Fruit fly (Drosophila melanogaster): ENCODE results near the gene par-6.

The par-6 gene

DNA sequence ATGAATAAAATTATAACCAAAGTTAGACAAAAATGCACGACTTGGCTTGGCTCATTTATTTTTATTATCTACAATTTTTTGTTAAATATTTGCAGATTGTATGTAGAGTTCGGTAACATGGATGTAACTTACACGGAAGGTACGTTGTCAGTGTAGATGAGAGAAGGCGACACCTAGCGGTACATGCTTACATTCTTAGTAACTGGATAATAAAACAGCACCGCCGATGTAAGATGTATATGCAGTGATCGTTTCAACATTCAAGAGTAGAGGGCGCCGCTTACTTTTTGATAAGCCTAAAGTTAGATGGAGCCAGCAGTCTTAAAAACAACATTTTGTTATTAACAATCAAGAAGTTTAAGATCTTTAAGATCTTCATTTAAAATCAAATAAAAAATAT, 48.5 kb downstream of the par-6 start:
- no peak for TF ChIP-seq lola (GFP tag; optimal IDR thresholded peaks at IDR 0.05)
- TF ChIP-seq Hr78 (GFP tag; optimal IDR thresholded peaks at IDR 0.05), result no peak
- TF ChIP-seq rgr (GFP tag; optimal IDR thresholded peaks at IDR 0.05), result peak; percentile 44
- TF ChIP-seq pan (optimal IDR thresholded peaks at IDR 0.05), result no peak
- no peak for TF ChIP-seq dl (GFP tag; optimal IDR thresholded peaks at IDR 0.05; ENCODE audit: insufficient read depth in 1 of 2, partially characterized antibody in 2 of 2)
- TF ChIP-seq Sp1 (GFP tag; optimal IDR thresholded peaks at IDR 0.05), result no peak
- no peak for TF ChIP-seq Rel (GFP tag; optimal IDR thresholded peaks at IDR 0.05)
- TF ChIP-seq Rel (tag; optimal IDR thresholded peaks at IDR 0.05), result no peak
- no peak for TF ChIP-seq GATAd (GFP tag; optimal IDR thresholded peaks at IDR 0.05)
- TF ChIP-seq OdsH (GFP tag; optimal IDR thresholded peaks at IDR 0.05), result peak; percentile 60
- TF ChIP-seq h (GFP tag; optimal IDR thresholded peaks at IDR 0.05), result peak; percentile 43
- peak; percentile 57 for TF ChIP-seq Myc (optimal IDR thresholded peaks at IDR 0.05)
- no peak for TF ChIP-seq woc (GFP tag; optimal IDR thresholded peaks at IDR 0.05)
- no peak for TF ChIP-seq sv (GFP tag; optimal IDR thresholded peaks at IDR 0.05)
- TF ChIP-seq tai (GFP tag; optimal IDR thresholded peaks at IDR 0.05), result no peak
- TF ChIP-seq Dif (GFP tag; optimal IDR thresholded peaks at IDR 0.05; ENCODE audit: partially characterized antibody), result no peak
- TF ChIP-seq foxo (GFP tag; optimal IDR thresholded peaks at IDR 0.05), result peak in 1 of 2 experiments; percentile 56
- no peak for TF ChIP-seq Vsx2 (GFP tag; optimal IDR thresholded peaks at IDR 0.05; ENCODE audit: partially characterized antibody)
- TF ChIP-seq ey (GFP tag; optimal IDR thresholded peaks at IDR 0.05), result peak; percentile 12
- no peak for TF ChIP-seq dsf (GFP tag; optimal IDR thresholded peaks at IDR 0.05; ENCODE audit: borderline replicate concordance)
- peak; percentile 18 for TF ChIP-seq fru (GFP tag; optimal IDR thresholded peaks at IDR 0.05)
- no peak for TF ChIP-seq N (GFP tag; optimal IDR thresholded peaks at IDR 0.05)
- TF ChIP-seq Mio (GFP tag; optimal IDR thresholded peaks at IDR 0.05), result no peak
- TF ChIP-seq brk (GFP tag; optimal IDR thresholded peaks at IDR 0.05), result no peak
- no peak for TF ChIP-seq Hnf4 (GFP tag; optimal IDR thresholded peaks at IDR 0.05)
- TF ChIP-seq CG32264 (GFP tag; optimal IDR thresholded peaks at IDR 0.05), result no peak
- no peak for TF ChIP-seq Dfd (GFP tag; optimal IDR thresholded peaks at IDR 0.05)
- peak; percentile 40 for TF ChIP-seq HLH106 (tag; optimal IDR thresholded peaks at IDR 0.05)
- TF ChIP-seq Abd-B (GFP tag; optimal IDR thresholded peaks at IDR 0.05), result no peak
- TF ChIP-seq Hr83 (GFP tag; optimal IDR thresholded peaks at IDR 0.05; ENCODE audit: poor library complexity, severe bottlenecking), result peak; percentile 14
- no peak for TF ChIP-seq CG9705 (GFP tag; optimal IDR thresholded peaks at IDR 0.05)
- TF ChIP-seq jim (GFP tag; optimal IDR thresholded peaks at IDR 0.05), result no peak
- no peak for TF ChIP-seq dmrt93B (GFP tag; optimal IDR thresholded peaks at IDR 0.05)

DNA sequence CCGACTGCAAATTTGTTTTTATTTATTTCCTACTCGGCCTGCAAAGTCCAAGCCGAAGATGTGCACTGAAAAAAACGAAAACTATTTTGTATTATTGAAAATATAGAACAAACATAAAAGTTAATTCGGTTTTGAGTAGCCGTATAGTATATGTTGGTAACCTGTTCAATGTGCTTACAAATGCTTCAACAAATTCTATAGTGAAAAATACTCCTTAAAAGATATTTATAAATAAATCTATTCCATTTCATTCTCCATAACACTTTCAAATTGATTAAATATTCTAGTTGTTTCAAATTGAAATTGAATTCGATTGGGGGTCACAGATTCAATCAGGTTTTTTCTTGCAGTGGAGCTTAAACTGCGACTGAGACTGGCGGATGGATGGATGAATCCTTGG, 52.0 kb downstream of the par-6 start:
- TF ChIP-seq OdsH (GFP tag; optimal IDR thresholded peaks at IDR 0.05), result peak; percentile 63
- no peak for TF ChIP-seq ey (GFP tag; optimal IDR thresholded peaks at IDR 0.05)
- TF ChIP-seq foxo (GFP tag; optimal IDR thresholded peaks at IDR 0.05), result peak in 1 of 2 experiments; percentile 27
- TF ChIP-seq sv (GFP tag; optimal IDR thresholded peaks at IDR 0.05), result no peak
- peak; percentile 27 for TF ChIP-seq h (GFP tag; optimal IDR thresholded peaks at IDR 0.05)
- peak; percentile 29 for TF ChIP-seq HLH106 (tag; optimal IDR thresholded peaks at IDR 0.05)
- TF ChIP-seq Sp1 (GFP tag; optimal IDR thresholded peaks at IDR 0.05), result peak; percentile 26

Data from whole organism, wandering third instar larva.